Worm (Caenorhabditis elegans): ENCODE measurements around the gene tbx-2.

DNA sequence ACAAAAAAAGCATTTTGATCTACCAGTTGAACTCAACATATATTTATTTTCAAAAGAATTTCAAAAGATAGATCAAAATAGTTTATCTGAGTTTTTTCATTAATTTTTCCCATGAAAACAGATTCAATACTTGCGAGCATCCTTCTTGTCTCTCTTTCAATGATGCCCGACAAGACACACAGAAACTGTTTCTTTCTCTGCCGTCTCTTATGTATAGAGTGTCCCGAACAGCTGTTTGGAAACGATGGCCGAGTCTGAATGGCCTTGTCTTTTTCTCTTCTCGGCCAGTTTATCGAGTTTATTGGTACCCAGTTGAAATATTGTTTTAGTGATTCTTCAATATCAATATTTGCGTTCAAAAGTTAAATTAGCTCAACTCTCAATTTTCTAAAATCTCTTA lies 27.4 kb downstream of the tbx-2 start:
- TF ChIP-seq tab-1 (GFP tag; IDR thresholded peaks at IDR 0.05) (no peak), ref-1 (GFP tag; conservative IDR thresholded peaks at IDR 0.05) (no peak), T22C8.4 (GFP tag; IDR thresholded peaks at IDR 0.05) (no peak), med-1 (GFP tag; optimal IDR thresholded peaks at IDR 0.05; ENCODE audit: insufficient read depth) (no peak), flt-1 (GFP tag; IDR thresholded peaks at IDR 0.05) (no peak), cog-1 (tag; optimal IDR thresholded peaks at IDR 0.05) (no peak), klf-2 (GFP tag; conservative IDR thresholded peaks at IDR 0.05) (no peak), ztf-29 (GFP tag; IDR thresholded peaks at IDR 0.05) (no peak)

Data from whole organism, midembryonic.